Worm (Caenorhabditis elegans) whole organism, L3 larva: ENCODE results near the gene srz-66.

ENCODE experiments used
- R02D3.7 ChIP-seq: fragments of 150-350 bp; optimal IDR thresholded peaks from 2 replicates; lab custom pipeline; 2014; ENCODE audit warnings: missing biosample characterization, missing genetic modification characterization
- ceh-28 ChIP-seq: fragments of 150-350 bp; optimal IDR thresholded peaks from 2 replicates; lab custom pipeline; 2014; ENCODE audit warnings: missing biosample characterization, missing genetic modification reagents, missing genetic modification characterization
- elt-2 ChIP-seq: sonication (generic microtip); optimal IDR thresholded peaks from 2 replicates; lab custom pipeline; 2016; ENCODE audit warnings: missing genetic modification reagents, mild to moderate bottlenecking, missing genetic modification characterization, missing compliant biosample characterization
- elt-3 ChIP-seq, 3 experiments: fragments of 150-350 bp in 1 of 3; sonication (generic microtip) in 2 of 3; optimal IDR thresholded peaks; 2 replicates in 2 of 3; 4 replicates in 1 of 3; lab custom pipeline; 2014 to 2017; ENCODE audit warnings: missing biosample characterization in 3 of 3, missing genetic modification characterization in 3 of 3
- fkh-2 ChIP-seq: fragments of 150-350 bp; optimal IDR thresholded peaks from 2 replicates; lab custom pipeline; 2014; ENCODE audit warnings: missing biosample characterization, missing genetic modification reagents, missing genetic modification characterization
- nhr-76 ChIP-seq: fragments of 150-350 bp; sonication (generic microtip); optimal IDR thresholded peaks from 5 replicates; lab custom pipeline; 2014; ENCODE audit warnings: missing biosample characterization, missing genetic modification characterization
- pha-4 ChIP-seq: fragments of 150-350 bp; optimal IDR thresholded peaks from 2 replicates; lab custom pipeline; 2014; ENCODE audit warnings: missing biosample characterization, missing genetic modification reagents, missing genetic modification characterization
- sea-2 ChIP-seq: fragments of 150-350 bp; sonication (generic microtip); optimal IDR thresholded peaks from 4 replicates; lab custom pipeline; 2014; ENCODE audit warnings: missing biosample characterization, missing genetic modification reagents, missing genetic modification characterization
- ztf-11 ChIP-seq: fragments of 150-350 bp; optimal IDR thresholded peaks from 2 replicates; lab custom pipeline; 2014; ENCODE audit warnings: missing biosample characterization, missing genetic modification characterization
- ztf-4 ChIP-seq: fragments of 150-350 bp; optimal IDR thresholded peaks from 2 replicates; lab custom pipeline; 2014; ENCODE audit warnings: missing biosample characterization, missing genetic modification characterization

ce11 chrV:17178457-17178856 is 11.1 kb upstream of the srz-66 start, which contains the start of gene srh-174:
- TF ChIP-seq ztf-4 (no peak), nhr-76 (tag; lab: Kevin White, UChicago) (no peak), pha-4 (tag; lab: Kevin White, UChicago) (no peak), ztf-11 (tag; lab: Kevin White, UChicago) (no peak), ceh-28 (tag; lab: Kevin White, UChicago) (no peak), fkh-2 (tag; lab: Kevin White, UChicago) (no peak), R02D3.7 (tag; lab: Kevin White, UChicago) (no peak), elt-2 (tag; lab: Kevin White, UChicago) (no peak), elt-3 (tag; optimal IDR thresholded peaks at IDR 0.05; lab: Kevin White, UChicago) (no peak), sea-2 (GFP tag; lab: Kevin White, UChicago) (no peak)
